Worm (Caenorhabditis elegans): ENCODE results near the gene elo-7.

ce11 chrIV:9566505-9566904 is 36.8 kb downstream of the elo-7 start, which contains the start of gene lron-14:
- no peak for TF ChIP-seq him-1 (tag; optimal IDR thresholded peaks at IDR 0.05)
- TF ChIP-seq dao-5 (tag; optimal IDR thresholded peaks at IDR 0.05): no peak
- TF ChIP-seq W03F9.2 (tag; optimal IDR thresholded peaks at IDR 0.05): no peak
